Fruit fly (Drosophila melanogaster): ENCODE results near the gene Grx3.

Gene Grx3

dm6 chr2L:13368940-13369339 lies 2.7 kb downstream of the Grx3 start, which contains the start of gene CG31855 (continued):
- peak; percentile 72 for TF ChIP-seq CG9727 (GFP tag; optimal IDR thresholded peaks at IDR 0.05)
- peak; percentile 63 for TF ChIP-seq CG16815 (GFP tag; optimal IDR thresholded peaks at IDR 0.05)
- TF ChIP-seq Nf-YB (GFP tag; optimal IDR thresholded peaks at IDR 0.05), result peak; percentile 38
- no peak for TF ChIP-seq cad (GFP tag; optimal IDR thresholded peaks at IDR 0.05)
- TF ChIP-seq Dll (GFP tag; IDR thresholded peaks at IDR 0.05; ENCODE audit: partially characterized antibody), result no peak
- TF ChIP-seq NfI (GFP tag; optimal IDR thresholded peaks at IDR 0.05), result peak; percentile 91
- peak; percentile 83 for TF ChIP-seq dysf (GFP tag; IDR thresholded peaks at IDR 0.05)
- TF ChIP-seq CG6654 (GFP tag; optimal IDR thresholded peaks at IDR 0.05), result no peak
- TF ChIP-seq CG15073 (GFP tag; optimal IDR thresholded peaks at IDR 0.05), result peak; percentile 6
- peak; percentile 87 for TF ChIP-seq caup (GFP tag; optimal IDR thresholded peaks at IDR 0.05; ENCODE audit: severe bottlenecking)
- peak; percentile 39 for TF ChIP-seq CG17612 (GFP tag; IDR thresholded peaks at IDR 0.05)
- peak; percentile 67 for TF ChIP-seq tup (GFP tag; optimal IDR thresholded peaks at IDR 0.05)
- peak; percentile 59 for TF ChIP-seq pfk (GFP tag; optimal IDR thresholded peaks at IDR 0.05)
- peak; percentile 68 for TF ChIP-seq Hand (GFP tag; optimal IDR thresholded peaks at IDR 0.05)
- no peak for TF ChIP-seq exex (tag; optimal IDR thresholded peaks at IDR 0.05)
- TF ChIP-seq Mes4 (GFP tag; optimal IDR thresholded peaks at IDR 0.05), result peak; percentile 49
- TF ChIP-seq Hr39 (optimal IDR thresholded peaks at IDR 0.05), result no peak
- peak; percentile 83 for TF ChIP-seq chm (GFP tag; IDR thresholded peaks at IDR 0.05)
- TF ChIP-seq NFAT (GFP tag; IDR thresholded peaks at IDR 0.05), result peak; percentile 94
- TF ChIP-seq Sox102F (GFP tag; optimal IDR thresholded peaks at IDR 0.05), result peak; percentile 71
- TF ChIP-seq MBD-R2 (GFP tag; IDR thresholded peaks at IDR 0.05), result peak; percentile 93
- TF ChIP-seq Tbp (GFP tag; optimal IDR thresholded peaks at IDR 0.05), result no peak
- peak; percentile 96 for TF ChIP-seq CG10267 (tag; optimal IDR thresholded peaks at IDR 0.05)
- peak; percentile 66 for TF ChIP-seq scrt (GFP tag; optimal IDR thresholded peaks at IDR 0.05)
- no peak for TF ChIP-seq Hr78 (GFP tag; optimal IDR thresholded peaks at IDR 0.05)
- peak; percentile 39 for TF ChIP-seq slp2 (GFP tag; optimal IDR thresholded peaks at IDR 0.05)
- TF ChIP-seq CG2120 (GFP tag; optimal IDR thresholded peaks at IDR 0.05), result peak; percentile 91
- no peak for TF ChIP-seq Jarid2 (GFP tag; optimal IDR thresholded peaks at IDR 0.05)
- no peak for TF ChIP-seq sc (optimal IDR thresholded peaks at IDR 0.05)
- peak; percentile 49 for TF ChIP-seq sc (GFP tag; optimal IDR thresholded peaks at IDR 0.05)
- TF ChIP-seq HmgZ (tag; optimal IDR thresholded peaks at IDR 0.05), result peak; percentile 85
- TF ChIP-seq CG10431 (GFP tag; optimal IDR thresholded peaks at IDR 0.05), result peak; percentile 67
- TF ChIP-seq BEAF-32 (GFP tag; optimal IDR thresholded peaks at IDR 0.05), result peak; percentile 18
- no peak for TF ChIP-seq hth (optimal IDR thresholded peaks at IDR 0.05)
- TF ChIP-seq CG6272 (GFP tag; IDR thresholded peaks at IDR 0.05), result peak; percentile 77
- TF ChIP-seq insv (GFP tag; optimal IDR thresholded peaks at IDR 0.05), result peak in 1 of 2 experiments; percentile 55
- peak; percentile 39; the same call in 1 of the 2 replicates for TF ChIP-seq CG43689 (GFP tag; IDR thresholded peaks at IDR 0.05)
- TF ChIP-seq CG1602 (GFP tag; optimal IDR thresholded peaks at IDR 0.05), result peak; percentile 73
- peak; percentile 88 for TF ChIP-seq Bdp1 (GFP tag; optimal IDR thresholded peaks at IDR 0.05)
- TF ChIP-seq ato (GFP tag; IDR thresholded peaks at IDR 0.05; ENCODE audit: partially characterized antibody), result no peak
- TF ChIP-seq kah (GFP tag; optimal IDR thresholded peaks at IDR 0.05), result peak; percentile 67
- TF ChIP-seq tll (GFP tag; optimal IDR thresholded peaks at IDR 0.05), result no peak
- TF ChIP-seq CG7963 (GFP tag; IDR thresholded peaks at IDR 0.05; ENCODE audit: partially characterized antibody), result no peak
- peak; percentile 76 for TF ChIP-seq CG14441 (GFP tag; IDR thresholded peaks at IDR 0.05)
- TF ChIP-seq mld (GFP tag; IDR thresholded peaks at IDR 0.05; ENCODE audit: partially characterized antibody), result no peak
- TF ChIP-seq CG12299 (tag; optimal IDR thresholded peaks at IDR 0.05), result peak; percentile 78
- TF ChIP-seq az2 (GFP tag; optimal IDR thresholded peaks at IDR 0.05), result peak; percentile 87
- TF ChIP-seq peb (GFP tag; IDR thresholded peaks at IDR 0.05), result peak; percentile 47; the same call in 1 of the 2 replicates
- no peak for TF ChIP-seq bowl (GFP tag; IDR thresholded peaks at IDR 0.05)
- TF ChIP-seq lbe (GFP tag; optimal IDR thresholded peaks at IDR 0.05), result peak; percentile 81
- peak; percentile 54 for TF ChIP-seq D19B (GFP tag; optimal IDR thresholded peaks at IDR 0.05)
